Worm (Caenorhabditis elegans) whole organism, dauer: Measurements from ENCODE around the gene rad-51.
"Not testable (repeated sequence)": the region's sequence is repeated elsewhere in the genome, so short reads cannot be mapped to it uniquely, and the experiment has no call there.

Experiments
- unc-62 ChIP-seq: sonication (generic microtip); optimal IDR thresholded peaks from 2 replicates; lab custom pipeline; 2017; ENCODE audit warnings: missing biosample characterization, missing genetic modification reagents, missing genetic modification characterization

The rad-51 gene

ce11 chrIV:10284194-10284910 is at the start of gene rad-51:
Gene rad-51 (minus strand): TSS chrIV:10284244.
- TF ChIP-seq unc-62 (GFP tag; lab: Kevin White, UChicago): no peak

- TF ChIP-seq unc-62 (GFP tag; lab: Kevin White, UChicago): no peak
Measured at ce11 chrIV:10331882-10332281, 47.8 kb upstream of the rad-51 start.

- no peak for TF ChIP-seq unc-62 (GFP tag; lab: Kevin White, UChicago)
Measured at ce11 chrIV:10330962-10331361, 46.9 kb upstream of the rad-51 start.

ce11 chrIV:10322650-10323049 is 38.6 kb upstream of the rad-51 start, which contains the start of gene R09E10.1:
Gene R09E10.1 (minus strand): TSS chrIV:10322750.
- not testable (repeated sequence) for TF ChIP-seq unc-62 (GFP tag; lab: Kevin White, UChicago)

- TF ChIP-seq unc-62 (GFP tag; lab: Kevin White, UChicago): no peak
Measured at ce11 chrIV:10318199-10318598, 34.2 kb upstream of the rad-51 start, which contains the start of gene R09E10.2. Gene R09E10.2 (minus strand): TSS chrIV:10318299.

ce11 chrIV:10313565-10313964 is 29.5 kb upstream of the rad-51 start, which contains the start of gene acs-18:
Gene acs-18 (minus strand): TSS chrIV:10313665.
- no peak for TF ChIP-seq unc-62 (GFP tag; lab: Kevin White, UChicago)

ce11 chrIV:10311115-10311514 is 27.1 kb upstream of the rad-51 start:
- TF ChIP-seq unc-62 (GFP tag; lab: Kevin White, UChicago): no peak

- no peak for TF ChIP-seq unc-62 (GFP tag; lab: Kevin White, UChicago)
Measured at ce11 chrIV:10310329-10310728, 26.3 kb upstream of the rad-51 start, which contains the start of gene R09E10.8. Gene R09E10.8 (minus strand): TSS chrIV:10310429.

- TF ChIP-seq unc-62 (GFP tag; lab: Kevin White, UChicago): no peak
Measured at ce11 chrIV:10304383-10304782, 20.3 kb upstream of the rad-51 start.

ce11 chrIV:10302203-10302602 is 18.2 kb upstream of the rad-51 start, which contains the start of gene R09E10.5:
Gene R09E10.5 (minus strand): TSS chrIV:10302303.
- TF ChIP-seq unc-62 (GFP tag; lab: Kevin White, UChicago): no peak

- no peak for TF ChIP-seq unc-62 (GFP tag; lab: Kevin White, UChicago)
Measured at ce11 chrIV:10296036-10296435, 12.0 kb upstream of the rad-51 start.

- TF ChIP-seq unc-62 (GFP tag; lab: Kevin White, UChicago): no peak
Measured at ce11 chrIV:10295084-10295483, 11.0 kb upstream of the rad-51 start, which contains the start of gene R09E10.13. Gene R09E10.13 (minus strand): TSS chrIV:10295144.

ce11 chrIV:10294030-10294429 is 10.0 kb upstream of the rad-51 start, which contains the start of gene R09E10.6:
Gene R09E10.6 (minus strand): TSS chrIV:10294130.
- no peak for TF ChIP-seq unc-62 (GFP tag; lab: Kevin White, UChicago)

ce11 chrIV:10288575-10288974 is 4.5 kb upstream of the rad-51 start:
- TF ChIP-seq unc-62 (GFP tag; lab: Kevin White, UChicago): no peak

- TF ChIP-seq unc-62 (GFP tag; lab: Kevin White, UChicago): no peak
Measured at ce11 chrIV:10286655-10287054, 2.6 kb upstream of the rad-51 start, which contains the start of gene ebax-1. Gene ebax-1 (plus strand): TSS chrIV:10286955.

ce11 chrIV:10285328-10285727 is 1.3 kb upstream of the rad-51 start:
- TF ChIP-seq unc-62 (GFP tag; lab: Kevin White, UChicago): no peak

- TF ChIP-seq unc-62 (GFP tag; lab: Kevin White, UChicago): no peak
Measured at ce11 chrIV:10281482-10281881, 2.6 kb downstream of the rad-51 start, which contains the start of gene thk-1. Gene thk-1 (minus strand): TSS chrIV:10281582.
